Fruit fly (Drosophila melanogaster) whole organism, embryonic: ENCODE measurements around the gene CG14965.

Experiments
- Aef1 ChIP-seq: fragments of 200-800 bp; sonication (Bioruptor generic); IDR thresholded peaks from 3 replicates; pipeline ENCODE4 v1.3.6; 2022; ENCODE audit warnings: missing biosample characterization, missing genetic modification characterization
- Antp ChIP-seq: fragments of 200-800 bp; sonication (Bioruptor generic); optimal IDR thresholded peaks from 3 replicates; lab custom pipeline; 2016; ENCODE audit warnings: missing biosample characterization, missing genetic modification characterization
- CG11247 ChIP-seq: fragments of 200-800 bp; sonication (Bioruptor generic); IDR thresholded peaks from 2 replicates; pipeline ENCODE4 v1.3.6; 2022; ENCODE audit warnings: missing biosample characterization, missing genetic modification characterization
- CG11456 ChIP-seq: fragments of 200-800 bp; sonication (Bioruptor generic); IDR thresholded peaks from 3 replicates; pipeline ENCODE4 v1.3.6; 2022; ENCODE audit warnings: missing biosample characterization, missing genetic modification characterization
- CG12236 ChIP-seq: fragments of 200-800 bp; sonication (Bioruptor generic); optimal IDR thresholded peaks from 2 replicates; lab custom pipeline; 2016; ENCODE audit warnings: missing biosample characterization, missing genetic modification characterization
- CG12299 ChIP-seq: fragments of 200-800 bp; sonication (Bioruptor generic); optimal IDR thresholded peaks from 2 replicates; lab custom pipeline; 2018; ENCODE audit warnings: missing biosample characterization, mild to moderate bottlenecking, missing genetic modification characterization
- CG1233 ChIP-seq: fragments of 200-800 bp; sonication (Bioruptor generic); optimal IDR thresholded peaks from 4 replicates; lab custom pipeline; 2018; ENCODE audit warnings: missing biosample characterization, mild to moderate bottlenecking, missing genetic modification characterization
- CG13296 ChIP-seq: fragments of 200-800 bp; sonication (Bioruptor generic); optimal IDR thresholded peaks from 3 replicates; lab custom pipeline; 2018; ENCODE audit warnings: missing biosample characterization, mild to moderate bottlenecking, missing genetic modification characterization
- CG1529 ChIP-seq: fragments of 200-800 bp; sonication (Bioruptor generic); optimal IDR thresholded peaks from 3 replicates; lab custom pipeline; 2018; ENCODE audit warnings: missing biosample characterization, missing genetic modification characterization
- CG17328 ChIP-seq: fragments of 200-800 bp; sonication (Bioruptor generic); IDR thresholded peaks from 2 replicates; pipeline ENCODE4 v1.3.6; 2022; ENCODE audit warnings: missing biosample characterization, missing genetic modification characterization
- CG18011 ChIP-seq: fragments of 200-800 bp; sonication (Bioruptor generic); optimal IDR thresholded peaks from 2 replicates; lab custom pipeline; 2017; ENCODE audit warnings: missing biosample characterization, missing genetic modification characterization, mild to moderate bottlenecking, moderate library complexity, missing genotype
- CG18476 ChIP-seq: fragments of 200-800 bp; sonication (Bioruptor generic); optimal IDR thresholded peaks from 2 replicates; lab custom pipeline; 2016; ENCODE audit warnings: missing biosample characterization, mild to moderate bottlenecking, missing genetic modification characterization
- CG18599 ChIP-seq: fragments of 200-800 bp; sonication (Bioruptor generic); optimal IDR thresholded peaks from 3 replicates; lab custom pipeline; 2017; ENCODE audit warnings: missing biosample characterization, missing genetic modification characterization, mild to moderate bottlenecking, moderate library complexity, missing genetic modification reagents
- CG2889 ChIP-seq: fragments of 200-800 bp; sonication (Bioruptor generic); IDR thresholded peaks from 3 replicates; pipeline ENCODE4 v1.3.6; 2022; ENCODE audit warnings: missing biosample characterization, missing genetic modification characterization
- CG31441 ChIP-seq: fragments of 200-800 bp; sonication (Bioruptor generic); IDR thresholded peaks from 2 replicates; pipeline ENCODE4 v1.3.6; 2022; ENCODE audit warnings: missing biosample characterization, missing genetic modification characterization
- CG32532 ChIP-seq: fragments of 200-800 bp; sonication (Bioruptor generic); IDR thresholded peaks from 2 replicates; pipeline ENCODE4 v1.3.6; 2022; ENCODE audit warnings: missing biosample characterization, missing genetic modification characterization
- CG3726 ChIP-seq: fragments of 200-800 bp; sonication (Bioruptor generic); IDR thresholded peaks from 3 replicates; pipeline ENCODE4, ENCODE4 v1.3.6; 2022; ENCODE audit warnings: missing biosample characterization, missing genetic modification characterization
- CG3847 ChIP-seq: fragments of 200-800 bp; sonication (Bioruptor generic); IDR thresholded peaks from 2 replicates; pipeline ENCODE4 v1.3.6; 2022; ENCODE audit warnings: missing biosample characterization, missing genetic modification characterization
- CG3995 ChIP-seq: fragments of 200-800 bp; sonication (Bioruptor generic); optimal IDR thresholded peaks from 3 replicates; lab custom pipeline; 2016; ENCODE audit warnings: missing biosample characterization, missing genetic modification characterization
- CG4730 ChIP-seq: fragments of 200-800 bp; sonication (Bioruptor generic); IDR thresholded peaks from 2 replicates; pipeline ENCODE4 v1.3.6; 2022; ENCODE audit warnings: missing biosample characterization, missing genetic modification characterization
- CG6813 ChIP-seq: fragments of 200-800 bp; sonication (Bioruptor generic); optimal IDR thresholded peaks from 2 replicates; lab custom pipeline; 2017; ENCODE audit warnings: missing biosample characterization, missing genetic modification characterization, mild to moderate bottlenecking, moderate library complexity, missing genetic modification reagents
- CG7556 ChIP-seq: fragments of 200-800 bp; sonication (Bioruptor generic); optimal IDR thresholded peaks from 2 replicates; lab custom pipeline; 2017; ENCODE audit warnings: missing biosample characterization, mild to moderate bottlenecking, missing genetic modification characterization
- CG7987 ChIP-seq: fragments of 200-800 bp; sonication (Bioruptor generic); optimal IDR thresholded peaks from 2 replicates; lab custom pipeline; 2018; ENCODE audit warnings: missing biosample characterization, mild to moderate bottlenecking, missing genetic modification characterization, moderate library complexity
- CG8944 ChIP-seq: fragments of 200-800 bp; sonication (Bioruptor generic); optimal IDR thresholded peaks from 3 replicates; lab custom pipeline; 2016; ENCODE audit warnings: missing biosample characterization, missing genetic modification characterization
- CG9609 ChIP-seq: fragments of 200-800 bp; sonication (Bioruptor generic); optimal IDR thresholded peaks from 3 replicates; lab custom pipeline; 2016; ENCODE audit warnings: missing biosample characterization, missing genetic modification characterization
- CkIIα-i1 ChIP-seq: fragments of 200-800 bp; sonication (Bioruptor generic); IDR thresholded peaks from 2 replicates; pipeline ENCODE4 v1.3.6; 2022; ENCODE audit warnings: missing biosample characterization, missing genetic modification characterization
- Dad ChIP-seq: fragments of 200-800 bp; sonication (Bioruptor generic); optimal IDR thresholded peaks from 3 replicates; lab custom pipeline; 2016; ENCODE audit warnings: missing biosample characterization, missing genetic modification characterization
- Gug ChIP-seq: fragments of 200-800 bp; sonication (Bioruptor generic); IDR thresholded peaks from 4 replicates; pipeline ENCODE4 v1.3.6; 2022; ENCODE audit warnings: missing biosample characterization, missing genetic modification characterization
- Hey ChIP-seq: fragments of 200-800 bp; sonication (Bioruptor generic); optimal IDR thresholded peaks from 3 replicates; lab custom pipeline; 2018; ENCODE audit warnings: missing biosample characterization, mild to moderate bottlenecking, missing genetic modification characterization
- Sry-δ ChIP-seq: fragments of 200-800 bp; sonication (Bioruptor generic); optimal IDR thresholded peaks from 2 replicates; lab custom pipeline; 2016; ENCODE audit warnings: missing biosample characterization, missing genetic modification characterization
- Usf ChIP-seq: fragments of 200-800 bp; sonication (Bioruptor generic); optimal IDR thresholded peaks from 2 replicates; lab custom pipeline; 2017; ENCODE audit warnings: missing genotype, missing biosample characterization, missing genetic modification characterization
- bab2 ChIP-seq: fragments of 200-800 bp; sonication (Bioruptor generic); optimal IDR thresholded peaks from 2 replicates; lab custom pipeline; 2016; ENCODE audit warnings: missing biosample characterization, missing genetic modification characterization
- crol ChIP-seq: fragments of 200-800 bp; sonication (Bioruptor generic); IDR thresholded peaks from 2 replicates; pipeline ENCODE4 v1.3.6; 2022; ENCODE audit warnings: missing biosample characterization, missing genetic modification characterization
- dimm ChIP-seq: fragments of 200-800 bp; sonication (Bioruptor generic); IDR thresholded peaks from 2 replicates; pipeline ENCODE4 v1.3.6; 2022; ENCODE audit warnings: missing biosample characterization, missing genetic modification characterization
- dm ChIP-seq: fragments of 200-800 bp; sonication (Bioruptor generic); optimal IDR thresholded peaks from 3 replicates; lab custom pipeline; 2016; ENCODE audit warnings: missing biosample characterization, missing genetic modification characterization
- dysf ChIP-seq: fragments of 200-800 bp; sonication (Bioruptor generic); IDR thresholded peaks from 3 replicates; pipeline ENCODE4 v1.3.6; 2022; ENCODE audit warnings: missing biosample characterization, missing genetic modification characterization
- fu2 ChIP-seq: fragments of 200-800 bp; sonication (Bioruptor generic); optimal IDR thresholded peaks from 2 replicates; lab custom pipeline; 2016; ENCODE audit warnings: missing biosample characterization, missing genetic modification characterization
- h ChIP-seq: fragments of >200 bp; optimal IDR thresholded peaks from 2 replicates; lab custom pipeline; 2017
- inv ChIP-seq: fragments of 200-800 bp; sonication (Bioruptor generic); IDR thresholded peaks from 2 replicates; pipeline ENCODE4 v1.3.6; 2022; ENCODE audit warnings: missing biosample characterization, missing genetic modification characterization; ENCODE audit not compliant: partially characterized antibody
- knrl ChIP-seq: fragments of 200-800 bp; sonication (Bioruptor generic); IDR thresholded peaks from 3 replicates; pipeline ENCODE4 v1.3.6; 2022; ENCODE audit warnings: missing biosample characterization, missing genetic modification characterization; ENCODE audit not compliant: partially characterized antibody
- lilli ChIP-seq: fragments of 200-800 bp; sonication (Bioruptor generic); optimal IDR thresholded peaks from 3 replicates; lab custom pipeline; 2016; ENCODE audit warnings: missing biosample characterization, missing genetic modification characterization
- phol ChIP-seq: fragments of 200-800 bp; sonication (Bioruptor generic); optimal IDR thresholded peaks from 3 replicates; lab custom pipeline; 2018; ENCODE audit warnings: missing biosample characterization, mild to moderate bottlenecking, missing genetic modification characterization, moderate library complexity
- pum ChIP-seq: fragments of 200-800 bp; sonication (Bioruptor generic); optimal IDR thresholded peaks from 2 replicates; lab custom pipeline; 2016; ENCODE audit warnings: missing biosample characterization, missing genetic modification characterization
- ranshi ChIP-seq: fragments of 200-800 bp; sonication (Bioruptor generic); IDR thresholded peaks from 2 replicates; pipeline ENCODE4 v1.3.6; 2022; ENCODE audit warnings: missing biosample characterization, missing genetic modification characterization
- scrt ChIP-seq: fragments of 200-800 bp; sonication (Bioruptor generic); optimal IDR thresholded peaks from 2 replicates; lab custom pipeline; 2018; ENCODE audit warnings: missing biosample characterization, mild to moderate bottlenecking, missing genetic modification characterization, moderate library complexity
- seq ChIP-seq: fragments of 200-800 bp; sonication (Bioruptor generic); IDR thresholded peaks from 2 replicates; pipeline ENCODE4 v1.3.6; 2022; ENCODE audit warnings: missing biosample characterization, missing genetic modification characterization
- sug ChIP-seq: fragments of 200-800 bp; optimal IDR thresholded peaks from 2 replicates; lab custom pipeline; 2019; ENCODE audit warnings: missing biosample characterization, mild to moderate bottlenecking, missing genetic modification characterization, moderate library complexity
- toy ChIP-seq: fragments of 200-800 bp; sonication (Bioruptor generic); IDR thresholded peaks from 2 replicates; pipeline ENCODE4 v1.3.6; 2022; ENCODE audit warnings: missing biosample characterization, missing genetic modification characterization
- tup ChIP-seq: fragments of 200-800 bp; sonication (Bioruptor generic); optimal IDR thresholded peaks from 2 replicates; lab custom pipeline; 2016; ENCODE audit warnings: missing biosample characterization, mild to moderate bottlenecking, missing genetic modification characterization, moderate library complexity

The CG14965 gene

DNA sequence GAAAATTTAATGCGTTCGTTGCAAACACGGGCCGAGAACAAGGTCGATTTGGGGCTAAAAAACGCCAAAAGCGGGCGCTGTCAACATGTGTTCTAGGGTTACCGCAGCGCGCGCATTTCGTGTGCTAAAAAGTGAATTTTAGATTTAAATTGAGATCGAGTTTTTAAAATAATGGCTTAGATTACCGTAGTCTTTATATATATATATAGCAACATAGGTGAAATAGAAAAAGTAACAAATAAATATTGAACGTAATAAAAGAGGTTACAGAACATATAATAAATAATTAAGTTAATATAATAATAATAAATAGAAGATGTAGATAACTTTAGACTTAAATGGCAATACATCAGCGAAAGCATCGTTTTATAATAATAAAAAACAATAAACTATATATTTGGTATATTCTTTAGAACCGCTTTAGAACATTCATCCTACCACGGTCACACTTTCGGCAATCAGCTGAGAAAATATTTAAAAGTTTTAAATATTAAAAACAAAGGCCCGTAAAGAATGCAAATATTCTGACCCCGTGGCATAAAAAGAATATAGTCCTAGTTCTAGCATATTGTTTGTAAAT, 48.8 kb downstream of the CG14965 start, which contains the start of the genes CG11537 and Alg2 (continued):
- TF ChIP-seq Dad (no peak), CG12236 (GFP tag; lab: Kevin White, UChicago) (no peak), sug (peak; percentile 4), CG31441 (GFP tag; lab: Robert Waterston, UW) (0 out of 2 replicates have a peak, but pooled peaks have one; percentile 20), CG7987 (GFP tag; lab: Kevin White, UChicago) (no peak), CG18476 (peak; percentile 12), Antp (GFP tag; lab: Kevin White, UChicago) (no peak), Hey (tag; lab: Kevin White, UChicago) (no peak), phol (tag; lab: Kevin White, UChicago) (peak; percentile 44), Usf (no peak), CG1233 (GFP tag; lab: Kevin White, UChicago) (no peak), inv (GFP tag; lab: Robert Waterston, UW) (no peak), CG13296 (GFP tag; lab: Kevin White, UChicago) (no peak), CG7556 (GFP tag; lab: Kevin White, UChicago) (no peak), fu2 (GFP tag; lab: Kevin White, UChicago) (no peak), dm (peak; percentile 12), knrl (no peak), CG9609 (GFP tag; lab: Kevin White, UChicago) (peak; percentile 6), CG3847 (GFP tag; lab: Robert Waterston, UW) (0 out of 2 replicates have a peak, but pooled peaks have one; percentile 22), Aef1 (GFP tag; lab: Robert Waterston, UW) (no peak), CG4730 (no peak), Sry-δ (GFP tag; lab: Kevin White, UChicago) (no peak), dysf (GFP tag; lab: Robert Waterston, UW) (peak; percentile 27; the same call in 1 of the 3 replicates), CG18011 (GFP tag; lab: Kevin White, UChicago) (no peak), CG1529 (GFP tag; lab: Kevin White, UChicago) (no peak), h (lab: Kevin White, UChicago) (no peak), ranshi (no peak), tup (GFP tag; lab: Kevin White, UChicago) (no peak), crol (no peak), seq (no peak), scrt (GFP tag; lab: Kevin White, UChicago) (peak; percentile 56), Gug (no peak), CG3995 (GFP tag; lab: Kevin White, UChicago) (no peak), CG17328 (GFP tag; lab: Robert Waterston, UW) (no peak), CkIIα-i1 (no peak), toy (GFP tag; lab: Robert Waterston, UW) (no peak), CG32532 (peak; percentile 52), CG11247 (GFP tag; lab: Robert Waterston, UW) (peak; percentile 36; the same call in 1 of the 2 replicates), CG18599 (GFP tag; lab: Kevin White, UChicago) (peak; percentile 39), dimm (GFP tag; lab: Robert Waterston, UW) (no peak), pum (no peak), CG2889 (no peak), CG6813 (GFP tag; lab: Kevin White, UChicago) (no peak), CG8944 (GFP tag; lab: Kevin White, UChicago) (no peak), CG3726 (no peak), CG11456 (no peak), bab2 (no peak), lilli (GFP tag; lab: Kevin White, UChicago) (peak; percentile 38), CG12299 (tag; lab: Kevin White, UChicago) (no peak)
